Worm (Caenorhabditis elegans) whole organism, L1 larva: ENCODE measurements around the gene F56D6.21.

Experiments used
- C04F5.9 ChIP-seq: sonication (generic microtip); optimal IDR thresholded peaks from 2 replicates; lab custom pipeline; 2016; ENCODE audit warnings: missing genetic modification characterization, missing compliant biosample characterization
- C16A3.4 ChIP-seq: fragments of 150-350 bp; optimal IDR thresholded peaks from 2 replicates; lab custom pipeline; 2014; ENCODE audit warnings: missing biosample characterization, missing genetic modification characterization
- Y116A8C.19 ChIP-seq: sonication (generic microtip); optimal IDR thresholded peaks from 2 replicates; lab custom pipeline; 2016; ENCODE audit warnings: missing compliant biosample characterization, missing genetic modification characterization, borderline replicate concordance
- alr-1 ChIP-seq: fragments of 200-800 bp; sonication (Bioruptor generic); optimal IDR thresholded peaks from 2 replicates; lab custom pipeline; 2018; ENCODE audit warnings: borderline replicate concordance, mild to moderate bottlenecking, missing genetic modification characterization, missing compliant biosample characterization
- aly-2 ChIP-seq: fragments of 150-350 bp; optimal IDR thresholded peaks from 2 replicates; lab custom pipeline; 2014; ENCODE audit warnings: missing biosample characterization, missing genetic modification characterization
- ama-1 ChIP-seq: fragments of 150-350 bp; optimal IDR thresholded peaks from 2 replicates; lab custom pipeline; 2014
- ceh-63 ChIP-seq: fragments of 200-800 bp; sonication (Bioruptor generic); optimal IDR thresholded peaks from 2 replicates; lab custom pipeline; 2018; ENCODE audit warnings: mild to moderate bottlenecking, missing genetic modification characterization, missing compliant biosample characterization
- ceh-8 ChIP-seq: fragments of 200-800 bp; sonication (Bioruptor generic); optimal IDR thresholded peaks from 2 replicates; lab custom pipeline; 2018; ENCODE audit warnings: mild to moderate bottlenecking, missing genetic modification characterization, moderate library complexity, missing compliant biosample characterization
- ceh-82 ChIP-seq, 3 experiments: fragments of 150-350 bp in 1 of 3; sonication (generic microtip) in 2 of 3; optimal IDR thresholded peaks; 2 replicates each; lab custom pipeline; 2014 to 2017; ENCODE audit warnings: missing biosample characterization in 3 of 3, missing genetic modification characterization in 3 of 3
- ceh-88 ChIP-seq: fragments of 200-800 bp; sonication (Bioruptor generic); IDR thresholded peaks from 2 replicates; pipeline ENCODE4 v1.3.6; 2022; ENCODE audit warnings: missing genetic modification characterization, missing compliant biosample characterization
- ceh-90 ChIP-seq: sonication (generic microtip); optimal IDR thresholded peaks from 2 replicates; lab custom pipeline; 2016; ENCODE audit warnings: missing genetic modification characterization, missing compliant biosample characterization
- ces-1 ChIP-seq: fragments of 150-350 bp; optimal IDR thresholded peaks from 2 replicates; lab custom pipeline; 2014; ENCODE audit warnings: missing biosample characterization, missing genetic modification reagents, missing genetic modification characterization
- dpl-1 ChIP-seq, 3 experiments: fragments of 150-350 bp in 2 of 3; sonication (generic microtip) in 1 of 3; optimal IDR thresholded peaks; 2 replicates each; lab custom pipeline; 2014 to 2017; ENCODE audit warnings: missing biosample characterization in 3 of 3, missing genetic modification characterization in 3 of 3, missing genetic modification reagents in 3 of 3
- efl-3 ChIP-seq: fragments of 200-800 bp; sonication (Bioruptor generic); optimal IDR thresholded peaks from 2 replicates; lab custom pipeline; 2018; ENCODE audit warnings: mild to moderate bottlenecking, missing genetic modification characterization, missing compliant biosample characterization
- elt-3 ChIP-seq, 6 experiments: fragments of 150-350 bp in 1 of 6; sonication (generic microtip); optimal IDR thresholded peaks; 2 replicates each; lab custom pipeline; 2017 to 2018; ENCODE audit warnings: missing biosample characterization in 6 of 6, missing genetic modification characterization in 6 of 6, inconsistent platforms in 1 of 6
- ets-5 ChIP-seq: fragments of 200-800 bp; sonication (Bioruptor generic); IDR thresholded peaks from 2 replicates; pipeline ENCODE4 v1.3.6; 2022; ENCODE audit warnings: missing genetic modification characterization, missing compliant biosample characterization
- fkh-10 ChIP-seq: sonication (generic microtip); optimal IDR thresholded peaks from 2 replicates; lab custom pipeline; 2017; ENCODE audit warnings: missing biosample characterization, missing genetic modification reagents, missing genetic modification characterization
- fkh-4 ChIP-seq: sonication (generic microtip); optimal IDR thresholded peaks from 2 replicates; lab custom pipeline; 2016; ENCODE audit warnings: missing compliant biosample characterization, missing genetic modification characterization, borderline replicate concordance
- fos-1 ChIP-seq: fragments of 150-350 bp; optimal IDR thresholded peaks from 2 replicates; lab custom pipeline; 2014; ENCODE audit warnings: missing biosample characterization, missing genetic modification characterization
- grh-1 ChIP-seq: fragments of 200-800 bp; sonication (Bioruptor generic); IDR thresholded peaks from 2 replicates; pipeline ENCODE4 v1.3.6; 2022; ENCODE audit warnings: missing genetic modification reagents, missing genetic modification characterization, missing compliant biosample characterization
- hlh-17 ChIP-seq: fragments of 200-800 bp; sonication (Bioruptor generic); optimal IDR thresholded peaks from 2 replicates; lab custom pipeline; 2018; ENCODE audit warnings: missing genetic modification characterization, mild to moderate bottlenecking, missing compliant biosample characterization, moderate library complexity, borderline replicate concordance
- hlh-4 ChIP-seq: sonication (generic microtip); optimal IDR thresholded peaks from 2 replicates; lab custom pipeline; 2016; ENCODE audit warnings: mild to moderate bottlenecking, missing genetic modification characterization, missing compliant biosample characterization
- hpl-2 ChIP-seq: fragments of 150-350 bp; optimal IDR thresholded peaks from 2 replicates; lab custom pipeline; 2014; ENCODE audit warnings: missing biosample characterization, missing genetic modification reagents, missing genetic modification characterization
- jun-1 ChIP-seq: fragments of 150-350 bp; optimal IDR thresholded peaks from 2 replicates; lab custom pipeline; 2014; ENCODE audit warnings: missing biosample characterization, missing genetic modification reagents, missing genetic modification characterization
- lin-14 ChIP-seq: fragments of 200-800 bp; sonication (Bioruptor generic); optimal IDR thresholded peaks from 2 replicates; lab custom pipeline; 2018; ENCODE audit warnings: mild to moderate bottlenecking, missing genetic modification characterization, moderate library complexity, missing compliant biosample characterization
- lin-15B ChIP-seq: fragments of 150-350 bp; sonication (generic microtip); optimal IDR thresholded peaks from 3 replicates; lab custom pipeline; 2014; ENCODE audit warnings: missing biosample characterization, missing genetic modification characterization
- lin-35 ChIP-seq, 2 experiments: fragments of 150-350 bp; optimal IDR thresholded peaks; 2 replicates each; lab custom pipeline; 2014; ENCODE audit warnings: missing biosample characterization in 2 of 2, missing genetic modification characterization in 2 of 2, missing genetic modification reagents in 2 of 2
- lin-39 ChIP-seq: fragments of 150-350 bp; optimal IDR thresholded peaks from 2 replicates; lab custom pipeline; 2014; ENCODE audit warnings: missing biosample characterization, missing genetic modification reagents, missing genetic modification characterization
- mdl-1 ChIP-seq, 2 experiments: fragments of 150-350 bp; optimal IDR thresholded peaks; 2 replicates each; lab custom pipeline; 2014 to 2017; ENCODE audit warnings: missing biosample characterization in 2 of 2, missing genetic modification characterization in 2 of 2, inconsistent platforms in 1 of 2
- mep-1 ChIP-seq: fragments of 150-350 bp; optimal IDR thresholded peaks from 2 replicates; lab custom pipeline; 2014; ENCODE audit warnings: missing biosample characterization, missing genetic modification characterization
- nhr-11 ChIP-seq: fragments of 150-350 bp; optimal IDR thresholded peaks from 2 replicates; lab custom pipeline; 2014; ENCODE audit warnings: missing biosample characterization, missing genetic modification characterization
- nhr-12 ChIP-seq: sonication (generic microtip); optimal IDR thresholded peaks from 2 replicates; lab custom pipeline; 2017; ENCODE audit warnings: missing biosample characterization, missing genetic modification characterization
- nhr-19 ChIP-seq: fragments of 200-800 bp; sonication (Bioruptor generic); conservative IDR thresholded peaks from 2 replicates; pipeline ENCODE4 v1.3.6; 2022; ENCODE audit warnings: missing genetic modification characterization, missing compliant biosample characterization
- nhr-20 ChIP-seq: sonication (generic microtip); optimal IDR thresholded peaks from 2 replicates; lab custom pipeline; 2016; ENCODE audit warnings: mild to moderate bottlenecking, missing genetic modification characterization, missing compliant biosample characterization
- nhr-28 ChIP-seq: fragments of 150-350 bp; optimal IDR thresholded peaks from 2 replicates; lab custom pipeline; 2014; ENCODE audit warnings: missing biosample characterization, missing genetic modification characterization
- nhr-47 ChIP-seq: sonication (generic microtip); optimal IDR thresholded peaks from 2 replicates; lab custom pipeline; 2016; ENCODE audit warnings: mild to moderate bottlenecking, missing genetic modification characterization, moderate library complexity, missing compliant biosample characterization
- nhr-76 ChIP-seq: sonication (generic microtip); optimal IDR thresholded peaks from 2 replicates; lab custom pipeline; 2017; ENCODE audit warnings: missing biosample characterization, missing genetic modification characterization
- nhr-77 ChIP-seq: fragments of 150-350 bp; optimal IDR thresholded peaks from 2 replicates; lab custom pipeline; 2014; ENCODE audit warnings: missing biosample characterization, missing genetic modification characterization
- nhr-84 ChIP-seq: sonication (generic microtip); optimal IDR thresholded peaks from 2 replicates; lab custom pipeline; 2017; ENCODE audit warnings: missing biosample characterization, missing genetic modification characterization
- nhr-85 ChIP-seq: sonication (generic microtip); peaks from one replicate; lab custom pipeline; 2016; ENCODE audit warnings: missing genetic modification characterization, inconsistent platforms, missing compliant biosample characterization
- pag-3 ChIP-seq: sonication (generic microtip); optimal IDR thresholded peaks from 2 replicates; lab custom pipeline; 2017; ENCODE audit warnings: missing genetic modification characterization, mild to moderate bottlenecking, missing compliant biosample characterization, antibody characterized with exemption, borderline replicate concordance; ENCODE audit not compliant: insufficient read depth
- rnt-1 ChIP-seq: sonication (generic microtip); optimal IDR thresholded peaks from 2 replicates; lab custom pipeline; 2016; ENCODE audit warnings: mild to moderate bottlenecking, missing genetic modification characterization, moderate library complexity, missing compliant biosample characterization
- snu-23 ChIP-seq: sonication (generic microtip); optimal IDR thresholded peaks from 2 replicates; lab custom pipeline; 2016; ENCODE audit warnings: missing genetic modification characterization, missing compliant biosample characterization
- sup-37 ChIP-seq: fragments of 200-800 bp; sonication (Bioruptor generic); optimal IDR thresholded peaks from 2 replicates; lab custom pipeline; 2018; ENCODE audit warnings: mild to moderate bottlenecking, missing genetic modification characterization, missing compliant biosample characterization
- swsn-7 ChIP-seq: sonication (generic microtip); optimal IDR thresholded peaks from 2 replicates; lab custom pipeline; 2016; ENCODE audit warnings: missing genetic modification characterization, missing compliant biosample characterization
- tbx-2 ChIP-seq: sonication (generic microtip); optimal IDR thresholded peaks from 2 replicates; lab custom pipeline; 2016; ENCODE audit warnings: missing genetic modification characterization, missing compliant biosample characterization
- unc-130 ChIP-seq: fragments of 150-350 bp; optimal IDR thresholded peaks from 2 replicates; lab custom pipeline; 2017; ENCODE audit warnings: missing biosample characterization, missing genetic modification characterization, inconsistent platforms
- unc-30 ChIP-seq: sonication (generic microtip); optimal IDR thresholded peaks from 2 replicates; lab custom pipeline; 2017; ENCODE audit warnings: missing biosample characterization, missing genetic modification characterization
- unc-98 ChIP-seq: fragments of 200-800 bp; sonication (Bioruptor generic); IDR thresholded peaks from 2 replicates; pipeline ENCODE4 v1.3.6; 2022; ENCODE audit warnings: missing genetic modification characterization, missing compliant biosample characterization
- vab-15 ChIP-seq: sonication (generic microtip); optimal IDR thresholded peaks from 2 replicates; lab custom pipeline; 2017; ENCODE audit warnings: missing genotype, mild to moderate bottlenecking, missing genetic modification characterization, missing compliant biosample characterization
- xbp-1 ChIP-seq: sonication (generic microtip); optimal IDR thresholded peaks from 2 replicates; lab custom pipeline; 2016; ENCODE audit warnings: missing genetic modification characterization, missing compliant biosample characterization
- zag-1 ChIP-seq: fragments of 150-350 bp; optimal IDR thresholded peaks from 2 replicates; lab custom pipeline; 2014; ENCODE audit warnings: missing biosample characterization, missing genetic modification characterization
- ztf-11 ChIP-seq, 2 experiments: sonication (generic microtip); optimal IDR thresholded peaks; 2 replicates each; lab custom pipeline; 2016 to 2017; ENCODE audit warnings: missing genetic modification characterization in 2 of 2, missing biosample characterization in 1 of 2, missing compliant biosample characterization in 1 of 2

The F56D6.21 gene

ce11 chrIV:3875260-3875659, 29.5 kb upstream of the F56D6.21 start:
- TF ChIP-seq lin-15B (tag; lab: Kevin White, UChicago), result no peak
- TF ChIP-seq nhr-84, result no peak
- peak; percentile 79 for TF ChIP-seq lin-14 (GFP tag; lab: Kevin White, UChicago)
- no peak for TF ChIP-seq snu-23 (GFP tag; lab: Kevin White, UChicago)
- no peak for TF ChIP-seq ces-1 (GFP tag; lab: Kevin White, UChicago)
- TF ChIP-seq ets-5, result no peak
- TF ChIP-seq nhr-76, result no peak
- TF ChIP-seq aly-2 (tag; lab: Kevin White, UChicago), result no peak
- no peak for TF ChIP-seq hlh-17 (GFP tag; lab: Kevin White, UChicago)
- TF ChIP-seq ceh-82 (tag; optimal IDR thresholded peaks at IDR 0.05; lab: Kevin White, UChicago), result peak in 2 of 3 experiments; percentile 15 to 42
- TF ChIP-seq lin-35 (GFP tag; optimal IDR thresholded peaks at IDR 0.05; lab: Kevin White, UChicago), result peak; percentile 5 to 16
- peak; percentile 76 for TF ChIP-seq nhr-85 (tag; lab: Kevin White, UChicago)
- TF ChIP-seq ceh-63 (GFP tag; lab: Kevin White, UChicago), result no peak
- TF ChIP-seq nhr-47 (tag; lab: Kevin White, UChicago), result no peak
- TF ChIP-seq nhr-77 (tag; lab: Kevin White, UChicago), result no peak
- TF ChIP-seq hpl-2 (GFP tag; lab: Kevin White, UChicago), result no peak
- TF ChIP-seq ceh-88 (GFP tag; lab: Robert Waterston, UW), result no peak
- TF ChIP-seq ceh-90 (tag; lab: Kevin White, UChicago), result no peak
- no peak for TF ChIP-seq unc-130 (tag; lab: Kevin White, UChicago)
- no peak for TF ChIP-seq fkh-4
- TF ChIP-seq alr-1 (tag; lab: Kevin White, UChicago), result no peak
- no peak for TF ChIP-seq ceh-8 (GFP tag; lab: Kevin White, UChicago)
- no peak for TF ChIP-seq hlh-4
- TF ChIP-seq efl-3 (GFP tag; lab: Kevin White, UChicago), result no peak
- peak in 5 of 6 experiments; percentile 9 to 57 (median 22) for TF ChIP-seq elt-3 (tag; optimal IDR thresholded peaks at IDR 0.05; lab: Kevin White, UChicago)
- peak in 1 of 2 experiments; percentile 39 for TF ChIP-seq mdl-1 (tag; optimal IDR thresholded peaks at IDR 0.05; lab: Kevin White, UChicago)
- TF ChIP-seq nhr-12 (tag; lab: Kevin White, UChicago), result no peak
- no peak for TF ChIP-seq C04F5.9 (tag; lab: Kevin White, UChicago)
- no peak for TF ChIP-seq nhr-20
- peak; percentile 29 for TF ChIP-seq C16A3.4
- TF ChIP-seq fkh-10 (GFP tag; lab: Kevin White, UChicago), result no peak
- no peak for TF ChIP-seq zag-1
- TF ChIP-seq xbp-1 (tag; lab: Kevin White, UChicago), result no peak
- TF ChIP-seq Y116A8C.19, result no peak
- peak; percentile 74 for TF ChIP-seq fos-1
- no peak for TF ChIP-seq nhr-28 (tag; lab: Kevin White, UChicago)
- TF ChIP-seq ama-1 (lab: Kevin White, UChicago), result no peak
- no peak for TF ChIP-seq vab-15 (tag; lab: Kevin White, UChicago)
- TF ChIP-seq ztf-11 (tag; optimal IDR thresholded peaks at IDR 0.05; lab: Kevin White, UChicago), result no peak
- peak; percentile 70 for TF ChIP-seq jun-1 (tag; lab: Kevin White, UChicago)
- TF ChIP-seq rnt-1, result peak; percentile 39
- TF ChIP-seq grh-1, result no peak
- no peak for TF ChIP-seq swsn-7 (tag; lab: Kevin White, UChicago)
- TF ChIP-seq unc-98 (GFP tag; lab: Robert Waterston, UW), result 0 out of 2 replicates have a peak, but pooled peaks have one; percentile 15
- TF ChIP-seq pag-3, result no peak
- TF ChIP-seq unc-30 (tag; lab: Kevin White, UChicago), result no peak
- no peak for TF ChIP-seq sup-37
- TF ChIP-seq dpl-1 (GFP tag; optimal IDR thresholded peaks at IDR 0.05; lab: Kevin White, UChicago), result peak in 2 of 3 experiments; percentile 15 to 25
- TF ChIP-seq nhr-19 (GFP tag; lab: Robert Waterston, UW), result no peak
- TF ChIP-seq tbx-2, result no peak
- peak; percentile 9 for TF ChIP-seq mep-1
- TF ChIP-seq nhr-11 (tag; lab: Kevin White, UChicago), result no peak
- no peak for TF ChIP-seq lin-39 (tag; lab: Kevin White, UChicago)
